Fruit fly (Drosophila melanogaster) whole organism, wandering third instar larva: ENCODE data around the gene Cdc6.
A peak's percentile ranks its signal among the peaks of the same experiment; 100 is the strongest.

ENCODE experiments used
- Jra ChIP-seq: sonication (Bioruptor generic); optimal IDR thresholded peaks from 2 replicates; lab custom pipeline; 2016; ENCODE audit warnings: missing biosample characterization, missing genetic modification characterization
- Myc ChIP-seq: fragments of >200 bp; optimal IDR thresholded peaks from 2 replicates; lab custom pipeline; 2017
- h ChIP-seq: fragments of 200-800 bp; sonication (Bioruptor generic); optimal IDR thresholded peaks from 3 replicates; lab custom pipeline; 2016; ENCODE audit warnings: missing biosample characterization, mild to moderate bottlenecking, missing genetic modification characterization
- lola ChIP-seq: fragments of >200 bp; optimal IDR thresholded peaks from 2 replicates; lab custom pipeline; 2017; ENCODE audit warnings: missing biosample characterization, missing genetic modification characterization
- psq ChIP-seq: fragments of 200-800 bp; sonication (Bioruptor generic); optimal IDR thresholded peaks from 3 replicates; lab custom pipeline; 2017; ENCODE audit warnings: missing biosample characterization, mild to moderate bottlenecking, missing genetic modification characterization, moderate library complexity
- rgr ChIP-seq: fragments of 200-800 bp; sonication (Bioruptor generic); optimal IDR thresholded peaks from 3 replicates; lab custom pipeline; 2016; ENCODE audit warnings: missing biosample characterization, mild to moderate bottlenecking, missing genetic modification characterization
- sv ChIP-seq: fragments of 200-800 bp; sonication (Bioruptor generic); optimal IDR thresholded peaks from 3 replicates; lab custom pipeline; 2016; ENCODE audit warnings: missing biosample characterization, missing genetic modification characterization
- usp ChIP-seq: fragments of >200 bp; optimal IDR thresholded peaks from 2 replicates; lab custom pipeline; 2017; ENCODE audit warnings: missing biosample characterization, missing genetic modification characterization

- TF ChIP-seq usp (GFP tag; lab: Kevin White, UChicago) (no peak), lola (GFP tag; lab: Kevin White, UChicago) (no peak), Myc (no peak), sv (GFP tag; lab: Kevin White, UChicago) (no peak), Jra (GFP tag; lab: Kevin White, UChicago) (no peak), h (peak; percentile 89), psq (GFP tag; lab: Kevin White, UChicago) (peak; percentile 15), rgr (GFP tag; lab: Kevin White, UChicago) (no peak)
Measured at dm6 chr3L:8682551-8683375, 48.9 kb upstream of the Cdc6 start.
